Fruit fly (Drosophila melanogaster): Measurements from ENCODE around the gene Eig71Ee.
A peak's percentile ranks its signal among the peaks of the same experiment; 100 is the strongest.

The Eig71Ee gene

dm6 chr3L:15625676-15626414 lies 30.0 kb downstream of the Eig71Ee start (continued):
- peak; percentile 2 for TF ChIP-seq pum (GFP tag; optimal IDR thresholded peaks at IDR 0.05)
- TF ChIP-seq CG2889 (GFP tag; IDR thresholded peaks at IDR 0.05): peak; percentile 59
- no peak for TF ChIP-seq da (GFP tag; optimal IDR thresholded peaks at IDR 0.05)
- no peak for TF ChIP-seq MBD-R2 (GFP tag; IDR thresholded peaks at IDR 0.05)
- peak; percentile 87 for TF ChIP-seq CG7372 (GFP tag; IDR thresholded peaks at IDR 0.05)
- TF ChIP-seq MTF-1 (GFP tag; optimal IDR thresholded peaks at IDR 0.05; ENCODE audit: borderline replicate concordance): peak; percentile 74
- TF ChIP-seq pan (optimal IDR thresholded peaks at IDR 0.05): no peak
- TF ChIP-seq pan (GFP tag; optimal IDR thresholded peaks at IDR 0.05 in 1 of 2, IDR thresholded peaks at IDR 0.05 in 1 of 2): peak in 1 of 2 experiments; percentile 83
- no peak for TF ChIP-seq fru (optimal IDR thresholded peaks at IDR 0.05)
- TF ChIP-seq CG1529 (GFP tag; optimal IDR thresholded peaks at IDR 0.05): peak; percentile 87
- peak; percentile 98 for TF ChIP-seq CG17361 (GFP tag; IDR thresholded peaks at IDR 0.05)
- no peak for TF ChIP-seq CG7745 (tag; optimal IDR thresholded peaks at IDR 0.05)
- peak; percentile 92 for TF ChIP-seq D19A (tag; optimal IDR thresholded peaks at IDR 0.05)
- peak; percentile 52 for TF ChIP-seq CG3995 (GFP tag; optimal IDR thresholded peaks at IDR 0.05)
- TF ChIP-seq CG7786 (GFP tag; optimal IDR thresholded peaks at IDR 0.05): peak; percentile 34
- TF ChIP-seq ro (GFP tag; IDR thresholded peaks at IDR 0.05): peak; percentile 62; the same call in 1 of the 2 replicates
- no peak for TF ChIP-seq Sry-δ (GFP tag; optimal IDR thresholded peaks at IDR 0.05)
- peak; percentile 15 for TF ChIP-seq Dip3 (GFP tag; optimal IDR thresholded peaks at IDR 0.05)
- no peak for TF ChIP-seq Neu2 (GFP tag; optimal IDR thresholded peaks at IDR 0.05; ENCODE audit: borderline replicate concordance)
- TF ChIP-seq cas (GFP tag; IDR thresholded peaks at IDR 0.05): peak; percentile 49; the same call in 1 of the 2 replicates
- no peak for TF ChIP-seq shn (GFP tag; optimal IDR thresholded peaks at IDR 0.05)
- peak; percentile 57 for TF ChIP-seq CG10543 (GFP tag; optimal IDR thresholded peaks at IDR 0.05)
- no peak for TF ChIP-seq CG8478 (optimal IDR thresholded peaks at IDR 0.05)
- peak; percentile 87 for TF ChIP-seq CG6254 (GFP tag; optimal IDR thresholded peaks at IDR 0.05)
- TF ChIP-seq CG16863 (GFP tag; optimal IDR thresholded peaks at IDR 0.05): no peak
- no peak for TF ChIP-seq dati (GFP tag; IDR thresholded peaks at IDR 0.05)
- peak; percentile 81 for TF ChIP-seq Rfx (GFP tag; IDR thresholded peaks at IDR 0.05)
- peak; percentile 34 for TF ChIP-seq bab2 (GFP tag; optimal IDR thresholded peaks at IDR 0.05)
- peak; percentile 97 for TF ChIP-seq phol (tag; optimal IDR thresholded peaks at IDR 0.05)
- peak; percentile 80 for TF ChIP-seq fd64A (GFP tag; optimal IDR thresholded peaks at IDR 0.05)
- TF ChIP-seq CG33557 (GFP tag; optimal IDR thresholded peaks at IDR 0.05): peak; percentile 60
- no peak for TF ChIP-seq eyg (GFP tag; optimal IDR thresholded peaks at IDR 0.05)
- TF ChIP-seq Hmx (GFP tag; optimal IDR thresholded peaks at IDR 0.05): peak; percentile 44
- TF ChIP-seq org-1 (GFP tag; optimal IDR thresholded peaks at IDR 0.05): peak; percentile 92
- TF ChIP-seq sr (GFP tag; IDR thresholded peaks at IDR 0.05): no peak; the same call in 2 of the 3 replicates
- TF ChIP-seq mirr (GFP tag; optimal IDR thresholded peaks at IDR 0.05): peak; percentile 11
- TF ChIP-seq cwo (GFP tag; optimal IDR thresholded peaks at IDR 0.05): peak; percentile 88
- TF ChIP-seq Gsc (GFP tag; IDR thresholded peaks at IDR 0.05): no peak
- peak; percentile 83 for TF ChIP-seq Ada2b (GFP tag; IDR thresholded peaks at IDR 0.05)
- no peak for TF ChIP-seq hbn (GFP tag; IDR thresholded peaks at IDR 0.05; ENCODE audit: partially characterized antibody)
- no peak for TF ChIP-seq CG12236 (GFP tag; optimal IDR thresholded peaks at IDR 0.05)
- peak; percentile 50 for TF ChIP-seq Camta (GFP tag; optimal IDR thresholded peaks at IDR 0.05)
- TF ChIP-seq CG17802 (tag; optimal IDR thresholded peaks at IDR 0.05): peak; percentile 57
- no peak for TF ChIP-seq CG2129 (GFP tag; IDR thresholded peaks at IDR 0.05; ENCODE audit: partially characterized antibody)
- peak; percentile 66; the same call in 2 of the 3 replicates for TF ChIP-seq zfh1 (GFP tag; IDR thresholded peaks at IDR 0.05)
- no peak; the same call in 1 of the 2 replicates for TF ChIP-seq crol (GFP tag; IDR thresholded peaks at IDR 0.05)
- TF ChIP-seq CG9797 (GFP tag; optimal IDR thresholded peaks at IDR 0.05): peak; percentile 11
- no peak for TF ChIP-seq Poxn (GFP tag; IDR thresholded peaks at IDR 0.05)
- peak; percentile 25 for TF ChIP-seq CG13894 (tag; optimal IDR thresholded peaks at IDR 0.05)
- no peak for TF ChIP-seq Doc2 (GFP tag; IDR thresholded peaks at IDR 0.05)
- peak; percentile 85 for TF ChIP-seq NfI (GFP tag; optimal IDR thresholded peaks at IDR 0.05)
